Worm (Caenorhabditis elegans): ENCODE results near the gene T13C5.2.

T13C5.2 gene

DNA sequence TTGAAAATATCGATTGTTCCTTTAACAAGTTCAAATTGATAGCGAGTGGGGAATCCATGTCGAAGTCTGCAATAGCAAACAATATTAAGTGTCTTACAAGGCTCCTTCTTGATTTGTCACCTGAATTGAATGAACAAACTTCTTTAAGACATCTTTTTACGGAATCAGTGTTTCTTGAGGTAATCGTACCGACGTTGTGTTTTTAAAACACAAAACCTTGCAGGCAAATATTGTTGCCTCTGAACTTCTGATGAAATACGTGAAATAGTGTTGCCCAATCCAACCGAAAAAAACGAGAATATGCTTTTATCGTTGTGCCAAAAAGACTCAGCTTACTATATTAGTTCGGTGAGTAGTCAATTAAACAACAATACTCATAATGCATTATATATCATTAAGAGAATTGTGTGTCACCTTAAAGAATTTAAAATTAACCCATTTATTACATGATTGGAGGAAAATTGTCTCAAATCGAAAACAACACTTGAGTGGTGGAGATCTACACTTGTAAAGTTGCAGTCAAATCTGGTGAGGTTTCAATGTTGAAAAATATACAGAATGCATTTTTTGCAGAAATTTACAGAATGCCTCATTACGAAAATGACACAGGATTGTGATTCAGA lies 6.8 kb upstream of the T13C5.2 start, which contains the start of the genes T25B2.4 and T13C5.3:
TSS of gene T25B2.4 (plus strand) at position 301 of the 623 bp plus-strand sequence.
TSS of gene T13C5.3 (plus strand) at position 573 of the 623 bp plus-strand sequence.
- no peak for TF ChIP-seq nhr-129 (tag; optimal IDR thresholded peaks at IDR 0.05)
- no peak for TF ChIP-seq Y55F3AM.14 (GFP tag; optimal IDR thresholded peaks at IDR 0.05)

DNA sequence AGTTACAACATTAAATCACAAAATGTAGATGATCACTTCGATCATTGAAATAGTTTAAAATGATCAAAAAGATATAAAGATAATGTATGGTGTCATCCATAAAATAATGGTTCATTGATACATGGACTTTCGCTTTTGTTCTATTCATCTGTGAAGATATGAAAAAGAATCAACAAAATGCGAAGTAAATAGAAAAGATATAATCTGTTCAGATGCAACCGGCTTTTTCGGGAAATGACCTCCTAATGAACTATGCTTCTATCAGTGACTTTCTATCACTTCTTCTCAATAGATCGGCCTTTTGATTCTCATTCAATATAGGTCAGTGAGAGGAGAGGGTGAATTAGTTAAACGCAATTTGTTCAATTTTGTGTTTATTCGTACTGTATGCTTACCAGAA lies 5.8 kb upstream of the T13C5.2 start:
- TF ChIP-seq ama-1 (optimal IDR thresholded peaks at IDR 0.05) (no peak), blmp-1 (tag; optimal IDR thresholded peaks at IDR 0.05; ENCODE audit: insufficient read depth) (peak; percentile 46), nhr-21 (tag; optimal IDR thresholded peaks at IDR 0.05) (peak; percentile 69)

DNA sequence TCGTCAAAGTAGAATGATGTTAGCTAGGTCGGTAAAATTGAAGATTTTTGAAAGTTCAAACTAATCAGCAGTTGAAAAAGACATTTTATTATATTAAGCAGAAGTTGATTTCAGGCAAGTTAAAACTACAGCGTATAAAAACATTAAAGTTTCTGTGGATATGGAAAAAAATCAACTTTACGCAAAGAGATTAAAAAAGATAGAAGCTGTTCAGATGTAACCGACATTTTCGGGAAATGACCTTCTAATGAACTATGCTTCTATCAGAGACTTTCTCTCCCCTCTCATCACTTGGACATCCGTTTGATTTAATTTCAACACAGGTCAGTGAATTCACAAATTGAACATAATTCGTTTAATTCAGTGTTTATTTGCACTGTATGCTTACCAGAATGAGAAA lies 4.5 kb upstream of the T13C5.2 start, which contains the start of gene T13C5.7:
TSS of gene T13C5.7 (plus strand) at position 301 of the 400 bp plus-strand sequence.
- TF ChIP-seq sma-3 (GFP tag; optimal IDR thresholded peaks at IDR 0.05) (no peak), elt-1 (tag; optimal IDR thresholded peaks at IDR 0.05) (no peak), nhr-77 (tag; optimal IDR thresholded peaks at IDR 0.05) (no peak), nhr-11 (tag; optimal IDR thresholded peaks at IDR 0.05) (no peak), peb-1 (tag; optimal IDR thresholded peaks at IDR 0.05) (no peak), Y55F3AM.14 (GFP tag; optimal IDR thresholded peaks at IDR 0.05) (no peak), nhr-21 (tag; optimal IDR thresholded peaks at IDR 0.05) (no peak), crh-2 (tag; optimal IDR thresholded peaks at IDR 0.05) (no peak), R02D3.7 (tag; optimal IDR thresholded peaks at IDR 0.05) (no peak), lin-39 (tag; optimal IDR thresholded peaks at IDR 0.05) (no peak), zag-1 (tag; optimal IDR thresholded peaks at IDR 0.05) (no peak), elt-3 (tag; optimal IDR thresholded peaks at IDR 0.05) (no peak), mdl-1 (tag; optimal IDR thresholded peaks at IDR 0.05) (no peak), nhr-237 (tag; optimal IDR thresholded peaks at IDR 0.05) (no peak), F13H6.1 (tag; optimal IDR thresholded peaks at IDR 0.05) (no peak), snpc-4 (tag; optimal IDR thresholded peaks at IDR 0.05) (no peak), dmd-4 (tag; optimal IDR thresholded peaks at IDR 0.05) (no peak), sma-9 (GFP tag; optimal IDR thresholded peaks at IDR 0.05) (no peak), sma-9 (tag; optimal IDR thresholded peaks at IDR 0.05) (no peak)

DNA sequence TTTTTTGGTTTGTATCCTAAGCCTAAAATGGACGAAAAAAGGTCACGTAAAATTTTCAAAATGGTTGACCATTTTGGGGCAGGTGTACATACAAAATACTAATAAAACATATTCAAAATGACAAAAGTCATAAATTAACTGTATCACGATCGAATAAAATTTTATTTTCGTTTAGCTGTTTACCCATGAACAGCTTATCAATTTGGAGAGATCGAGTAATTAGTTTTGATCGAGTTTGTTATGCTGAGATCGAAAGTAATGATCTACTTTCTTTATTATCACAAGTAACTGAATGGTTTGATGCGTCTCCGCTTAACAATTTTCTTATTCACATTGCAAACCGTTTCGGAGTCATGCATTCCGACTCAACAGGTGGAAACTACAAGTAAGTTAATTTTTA lies 3.0 kb downstream of the T13C5.2 start, which contains the start of gene T13C5.10:
TSS of gene T13C5.10 (plus strand) at position 301 of the 400 bp plus-strand sequence.
- TF ChIP-seq Y55F3AM.14 (GFP tag; optimal IDR thresholded peaks at IDR 0.05) (no peak), aly-2 (tag; optimal IDR thresholded peaks at IDR 0.05) (no peak), ama-1 (optimal IDR thresholded peaks at IDR 0.05) (no peak), nhr-12 (tag; optimal IDR thresholded peaks at IDR 0.05) (no peak), alr-1 (tag; optimal IDR thresholded peaks at IDR 0.05) (no peak)

DNA sequence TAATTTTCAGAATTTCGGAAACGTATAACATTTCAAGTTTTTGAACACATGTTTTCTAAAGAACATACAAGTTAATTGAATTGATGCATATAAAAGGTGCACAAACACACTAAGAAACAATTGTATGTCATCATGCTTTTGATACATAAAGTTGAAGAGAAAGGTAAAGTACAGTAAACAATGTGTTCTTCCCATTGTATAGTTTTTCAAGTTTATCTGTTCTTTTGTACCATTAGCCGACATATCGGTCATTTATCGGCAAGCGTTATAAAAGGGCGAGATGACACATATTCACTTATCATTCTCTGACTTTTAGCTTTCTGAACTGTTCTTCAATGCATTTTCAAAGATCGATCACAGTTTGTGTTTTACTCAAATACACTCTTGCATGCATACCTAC lies 5.1 kb downstream of the T13C5.2 start, which contains the start of gene T13C5.9:
TSS of gene T13C5.9 (plus strand) at position 301 of the 400 bp plus-strand sequence.
- no peak for TF ChIP-seq snpc-4 (tag; optimal IDR thresholded peaks at IDR 0.05)
- no peak for TF ChIP-seq unc-62 (GFP tag; optimal IDR thresholded peaks at IDR 0.05)
- no peak for TF ChIP-seq nhr-77 (tag; optimal IDR thresholded peaks at IDR 0.05)
- no peak for TF ChIP-seq nhr-12 (tag; optimal IDR thresholded peaks at IDR 0.05)
- TF ChIP-seq alr-1 (tag; optimal IDR thresholded peaks at IDR 0.05) = no peak
- no peak for TF ChIP-seq unc-55 (GFP tag; optimal IDR thresholded peaks at IDR 0.05)
- no peak for TF ChIP-seq ZK546.5 (tag; optimal IDR thresholded peaks at IDR 0.05)
- no peak for TF ChIP-seq nhr-11 (tag; optimal IDR thresholded peaks at IDR 0.05)

DNA sequence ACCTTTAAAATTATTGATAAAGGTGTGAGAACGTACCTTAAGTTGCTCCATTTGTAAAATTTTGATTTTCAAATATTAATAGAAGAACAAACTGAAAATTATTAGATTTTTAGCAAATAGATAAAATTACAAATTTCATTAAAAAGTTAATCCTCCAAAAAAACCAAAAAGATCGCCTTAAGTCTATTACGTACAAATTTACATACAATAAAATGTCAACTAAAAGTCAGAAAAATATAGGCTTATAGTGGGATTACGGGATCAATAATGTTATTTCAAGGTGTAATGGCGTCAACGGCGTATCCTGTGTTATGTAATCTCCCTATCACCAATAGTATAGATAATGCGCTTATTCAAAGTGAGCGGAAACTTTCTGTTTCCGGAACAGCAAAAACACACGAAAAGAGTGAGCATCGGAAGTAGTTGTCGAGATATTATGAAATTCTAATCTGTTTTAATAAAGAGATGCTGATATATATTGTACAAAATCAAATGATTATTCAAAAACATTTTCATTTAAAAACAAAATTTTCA lies 9.4 kb downstream of the T13C5.2 start, which contains the start of gene ceh-54:
TSS of gene ceh-54 (minus strand) at position 51 of the 534 bp plus-strand sequence.
- TF ChIP-seq mab-5 (tag; optimal IDR thresholded peaks at IDR 0.05) (no peak), sma-9 (GFP tag; optimal IDR thresholded peaks at IDR 0.05) (peak; percentile 3), sma-9 (tag; optimal IDR thresholded peaks at IDR 0.05) (no peak)

DNA sequence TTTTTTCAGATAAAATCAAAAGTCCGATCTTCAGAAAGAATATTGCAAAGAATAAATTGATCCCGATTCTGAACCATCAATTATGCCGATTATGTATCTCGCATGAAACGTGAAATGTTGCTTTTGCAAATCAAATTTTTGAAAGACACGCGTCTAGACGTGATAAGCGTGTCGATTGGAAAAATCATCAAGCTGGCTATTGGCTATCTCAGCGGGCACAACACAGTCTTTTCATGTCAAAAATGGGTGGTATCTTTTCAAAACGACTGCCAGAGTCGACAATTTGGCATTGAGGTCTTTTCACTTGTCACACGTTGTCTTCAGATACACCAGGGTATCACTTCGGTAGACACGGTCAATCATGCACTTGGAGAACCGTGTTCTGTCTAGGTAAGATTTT lies 11.8 kb downstream of the T13C5.2 start, which contains the start of gene daf-9:
TSS of gene daf-9 (plus strand) at position 301 of the 400 bp plus-strand sequence.
- no peak for TF ChIP-seq sma-9 (GFP tag; optimal IDR thresholded peaks at IDR 0.05)
- TF ChIP-seq sma-9 (tag; optimal IDR thresholded peaks at IDR 0.05) = no peak
- no peak for TF ChIP-seq elt-3 (tag; optimal IDR thresholded peaks at IDR 0.05)
- no peak for TF ChIP-seq elt-1 (tag; optimal IDR thresholded peaks at IDR 0.05)
- TF ChIP-seq blmp-1 (tag; optimal IDR thresholded peaks at IDR 0.05; ENCODE audit: insufficient read depth) = no peak
- TF ChIP-seq lsy-2 (tag; optimal IDR thresholded peaks at IDR 0.05) = no peak
- TF ChIP-seq unc-55 (GFP tag; optimal IDR thresholded peaks at IDR 0.05) = no peak
- no peak for TF ChIP-seq fos-1 (tag; optimal IDR thresholded peaks at IDR 0.05)
- TF ChIP-seq mdl-1 (tag; optimal IDR thresholded peaks at IDR 0.05) = no peak
- TF ChIP-seq unc-62 (GFP tag; optimal IDR thresholded peaks at IDR 0.05) = no peak
